Fruit fly (Drosophila melanogaster): ENCODE measurements around the gene CG31517.

CG31517 gene

DNA sequence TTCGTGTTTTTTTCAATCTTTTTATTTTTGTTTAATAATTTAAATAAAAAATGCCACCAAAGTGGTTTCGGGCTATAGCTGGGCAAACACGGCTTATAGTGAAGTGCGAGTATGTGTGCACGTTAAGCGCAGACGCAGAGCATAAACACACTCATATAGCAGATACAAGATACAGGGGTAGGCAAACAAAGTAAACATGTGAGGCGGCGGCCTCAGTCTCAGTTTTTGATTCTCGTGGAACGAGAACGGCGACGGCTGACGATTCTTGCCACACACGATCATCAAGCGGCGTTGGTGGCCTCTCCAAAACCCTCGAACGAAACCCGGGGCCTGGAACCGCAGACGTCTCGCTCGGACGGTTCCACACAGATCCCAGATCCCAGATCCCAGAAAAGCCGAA lies 41.9 kb downstream of the CG31517 start:
- TF ChIP-seq Lpt (GFP tag; optimal IDR thresholded peaks at IDR 0.05) (no peak), vvl (GFP tag; IDR thresholded peaks at IDR 0.05) (0 out of 2 replicates have a peak, but pooled peaks have one; percentile 12), cg (GFP tag; optimal IDR thresholded peaks at IDR 0.05) (peak; percentile 4), tll (GFP tag; optimal IDR thresholded peaks at IDR 0.05) (peak in 1 of 2 experiments; percentile 40), CG11456 (GFP tag; IDR thresholded peaks at IDR 0.05) (no peak), CG12744 (GFP tag; optimal IDR thresholded peaks at IDR 0.05) (no peak), CG8924 (tag; optimal IDR thresholded peaks at IDR 0.05) (peak; percentile 8), E2f2 (GFP tag; IDR thresholded peaks at IDR 0.05) (no peak), kah (GFP tag; optimal IDR thresholded peaks at IDR 0.05) (no peak), CG31388 (GFP tag; optimal IDR thresholded peaks at IDR 0.05) (no peak), Sry-β (GFP tag; optimal IDR thresholded peaks at IDR 0.05) (no peak), her (GFP tag; optimal IDR thresholded peaks at IDR 0.05) (no peak), chm (GFP tag; IDR thresholded peaks at IDR 0.05) (0 out of 2 replicates have a peak, but pooled peaks have one; percentile 41), ewg (GFP tag; optimal IDR thresholded peaks at IDR 0.05) (peak; percentile 22), Ets65A (GFP tag) (peak; percentile 18), sc (optimal IDR thresholded peaks at IDR 0.05) (no peak), sc (GFP tag; optimal IDR thresholded peaks at IDR 0.05) (peak; percentile 5), twi (tag; optimal IDR thresholded peaks at IDR 0.05) (peak; percentile 48), seq (GFP tag; IDR thresholded peaks at IDR 0.05) (peak; percentile 28; the same call in 1 of the 2 replicates), ci (GFP tag; IDR thresholded peaks at IDR 0.05) (peak; percentile 91), nom (GFP tag; optimal IDR thresholded peaks at IDR 0.05) (no peak), wdn (GFP tag; IDR thresholded peaks at IDR 0.05) (no peak), fd102C (GFP tag; optimal IDR thresholded peaks at IDR 0.05) (peak; percentile 10), CG2199 (GFP tag; IDR thresholded peaks at IDR 0.05) (peak; percentile 83; the same call in 2 of the 3 replicates), Deaf1 (tag; optimal IDR thresholded peaks at IDR 0.05) (peak; percentile 3), CG4282 (GFP tag; optimal IDR thresholded peaks at IDR 0.05) (no peak), z (GFP tag; IDR thresholded peaks at IDR 0.05) (peak; percentile 34; the same call in 1 of the 3 replicates), CG17361 (GFP tag; IDR thresholded peaks at IDR 0.05) (no peak), chif (GFP tag; optimal IDR thresholded peaks at IDR 0.05) (no peak), D19A (tag; optimal IDR thresholded peaks at IDR 0.05) (peak; percentile 19), wek (GFP tag; optimal IDR thresholded peaks at IDR 0.05) (no peak), ap (GFP tag; IDR thresholded peaks at IDR 0.05) (no peak), disco-r (GFP tag; optimal IDR thresholded peaks at IDR 0.05) (no peak), Med (GFP tag) (peak; percentile 66), CG9817 (tag; optimal IDR thresholded peaks at IDR 0.05) (no peak), zfh1 (GFP tag; IDR thresholded peaks at IDR 0.05) (0 out of 3 replicates have a peak, but pooled peaks have one; percentile 36), CG6765 (GFP tag; optimal IDR thresholded peaks at IDR 0.05) (no peak), Lhr (GFP tag; optimal IDR thresholded peaks at IDR 0.05) (no peak), lov (optimal IDR thresholded peaks at IDR 0.05) (no peak), lov (GFP tag; IDR thresholded peaks at IDR 0.05) (peak; percentile 75; the same call in 2 of the 3 replicates), sens (GFP tag) (peak; percentile 70), Ada2b (GFP tag; IDR thresholded peaks at IDR 0.05) (no peak), pfk (GFP tag; optimal IDR thresholded peaks at IDR 0.05) (peak; percentile 55), vnd (GFP tag; IDR thresholded peaks at IDR 0.05; ENCODE audit: partially characterized antibody) (no peak), CG32772 (GFP tag; IDR thresholded peaks at IDR 0.05) (peak; percentile 15; the same call in 1 of the 2 replicates), eve (GFP tag; optimal IDR thresholded peaks at IDR 0.05) (no peak), prd (optimal IDR thresholded peaks at IDR 0.05) (no peak), prd (GFP tag; IDR thresholded peaks at IDR 0.05) (0 out of 3 replicates have a peak, but pooled peaks have one; percentile 25), kni (GFP tag; optimal IDR thresholded peaks at IDR 0.05) (peak; percentile 31), Optix (GFP tag; IDR thresholded peaks at IDR 0.05) (no peak), Xrp1 (GFP tag; IDR thresholded peaks at IDR 0.05) (peak; percentile 35; the same call in 1 of the 2 replicates), Opbp (GFP tag; IDR thresholded peaks at IDR 0.05; ENCODE audit: partially characterized antibody) (peak; percentile 50; the same call in 1 of the 3 replicates)

All from whole organism, embryonic.